Fruit fly (Drosophila melanogaster): ENCODE results near the gene chic.

DNA sequence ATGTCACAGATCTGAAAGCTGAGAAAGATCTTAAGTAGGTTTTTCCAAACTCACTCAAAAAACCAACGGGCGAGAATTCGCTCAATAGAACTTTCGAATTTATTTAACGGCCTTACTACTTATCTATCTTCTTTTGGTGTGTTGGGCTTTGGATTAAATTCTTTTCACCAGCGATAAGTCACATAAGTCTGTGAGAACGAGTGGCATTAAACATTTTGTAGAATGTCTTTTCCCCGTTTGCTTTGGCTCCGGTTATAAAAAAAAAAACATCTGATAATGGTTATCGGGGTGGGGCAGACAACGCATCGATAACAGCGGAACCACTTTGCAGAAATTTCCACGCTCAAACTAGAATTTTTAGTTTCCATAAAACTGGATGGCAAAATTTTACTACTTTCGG, 5.2 kb downstream of the chic start:
- no peak for TF ChIP-seq insv (optimal IDR thresholded peaks at IDR 0.05)
- no peak for TF ChIP-seq psq (optimal IDR thresholded peaks at IDR 0.05)
- no peak for TF ChIP-seq h (optimal IDR thresholded peaks at IDR 0.05)
- no peak for TF ChIP-seq Myc (optimal IDR thresholded peaks at IDR 0.05)
- no peak for TF ChIP-seq Sin3A (optimal IDR thresholded peaks at IDR 0.05)
